Fruit fly (Drosophila melanogaster): Measurements from ENCODE around the gene r-l.

r-l gene

dm6 chr3R:21109712-21110111 lies 36.6 kb upstream of the r-l start:
- TF ChIP-seq fd85E (GFP tag; optimal IDR thresholded peaks at IDR 0.05) (no peak), lz (GFP tag; optimal IDR thresholded peaks at IDR 0.05) (no peak), CG8319 (GFP tag; optimal IDR thresholded peaks at IDR 0.05) (no peak), CG7368 (GFP tag; optimal IDR thresholded peaks at IDR 0.05) (no peak), ss (GFP tag; optimal IDR thresholded peaks at IDR 0.05) (no peak), CG10669 (GFP tag; optimal IDR thresholded peaks at IDR 0.05) (no peak)

- TF ChIP-seq CG6808 (GFP tag; optimal IDR thresholded peaks at IDR 0.05) (no peak), CG9139 (GFP tag; optimal IDR thresholded peaks at IDR 0.05) (no peak), OdsH (GFP tag; optimal IDR thresholded peaks at IDR 0.05) (no peak), eg (GFP tag; IDR thresholded peaks at IDR 0.05) (no peak), Blimp-1 (GFP tag; optimal IDR thresholded peaks at IDR 0.05) (peak; percentile 74), CG10631 (GFP tag; optimal IDR thresholded peaks at IDR 0.05) (peak; percentile 34), dsx (GFP tag; optimal IDR thresholded peaks at IDR 0.05; ENCODE audit: poor library complexity, severe bottlenecking) (peak; percentile 72), CG8119 (GFP tag; IDR thresholded peaks at IDR 0.05) (no peak), CG11294 (GFP tag; IDR thresholded peaks at IDR 0.05) (no peak), fd85E (GFP tag; optimal IDR thresholded peaks at IDR 0.05) (no peak), CG6854 (GFP tag; optimal IDR thresholded peaks at IDR 0.05) (no peak), cyc (GFP tag; optimal IDR thresholded peaks at IDR 0.05) (peak; percentile 41), fkh (GFP tag; optimal IDR thresholded peaks at IDR 0.05) (no peak), CG11902 (GFP tag; optimal IDR thresholded peaks at IDR 0.05) (no peak), CG8319 (GFP tag; optimal IDR thresholded peaks at IDR 0.05) (no peak), lz (GFP tag; optimal IDR thresholded peaks at IDR 0.05) (peak; percentile 41), topi (GFP tag; optimal IDR thresholded peaks at IDR 0.05) (peak; percentile 51), Hr39 (GFP tag; optimal IDR thresholded peaks at IDR 0.05) (peak; percentile 55), CG6276 (GFP tag; optimal IDR thresholded peaks at IDR 0.05) (no peak), Sox102F (GFP tag; optimal IDR thresholded peaks at IDR 0.05) (no peak), Eip78C (GFP tag) (peak; percentile 81), Eip93F (GFP tag; optimal IDR thresholded peaks at IDR 0.05) (peak; percentile 35), CG15336 (GFP tag; IDR thresholded peaks at IDR 0.05) (no peak), Ets21C (GFP tag; optimal IDR thresholded peaks at IDR 0.05) (no peak), acj6 (GFP tag; optimal IDR thresholded peaks at IDR 0.05) (peak; percentile 49), spab (GFP tag; optimal IDR thresholded peaks at IDR 0.05) (no peak), dac (GFP tag; optimal IDR thresholded peaks at IDR 0.05) (peak; percentile 24), pdm3 (GFP tag; optimal IDR thresholded peaks at IDR 0.05) (no peak), Lpt (GFP tag; optimal IDR thresholded peaks at IDR 0.05) (no peak), CG10669 (GFP tag; optimal IDR thresholded peaks at IDR 0.05) (no peak), net (GFP tag; optimal IDR thresholded peaks at IDR 0.05) (no peak), Sox15 (GFP tag; optimal IDR thresholded peaks at IDR 0.05) (no peak), vri (GFP tag; optimal IDR thresholded peaks at IDR 0.05) (no peak), Sox14 (GFP tag; optimal IDR thresholded peaks at IDR 0.05) (peak; percentile 60), esn (GFP tag; optimal IDR thresholded peaks at IDR 0.05) (peak; percentile 75), CG6792 (GFP tag; optimal IDR thresholded peaks at IDR 0.05) (no peak), salr (GFP tag; optimal IDR thresholded peaks at IDR 0.05) (no peak), CG16779 (tag; optimal IDR thresholded peaks at IDR 0.05) (no peak), CG8632 (GFP tag; optimal IDR thresholded peaks at IDR 0.05) (no peak), CG11762 (GFP tag; optimal IDR thresholded peaks at IDR 0.05; ENCODE audit: insufficient read depth) (no peak), svp (GFP tag) (peak; percentile 85), CG6163 (GFP tag; IDR thresholded peaks at IDR 0.05) (0 out of 3 replicates have a peak, but pooled peaks have one; percentile 16), CG7368 (GFP tag; optimal IDR thresholded peaks at IDR 0.05) (peak; percentile 6), CG31627 (GFP tag; optimal IDR thresholded peaks at IDR 0.05) (peak; percentile 47), CG3032 (tag; optimal IDR thresholded peaks at IDR 0.05) (peak; percentile 45), Smox (GFP tag; optimal IDR thresholded peaks at IDR 0.05) (no peak), achi (GFP tag; optimal IDR thresholded peaks at IDR 0.05) (no peak)
Observed at dm6 chr3R:21107907-21108591, 34.9 kb upstream of the r-l start, which contains the start of the genes Sec15 and rtet. Gene Sec15, minus strand, starts transcription at chr3R:21107972. Gene rtet, plus strand, starts transcription at chr3R:21108446.

All from whole organism, prepupa.